Worm (Caenorhabditis elegans) whole organism, L4 larva: ENCODE data around the gene F36H5.10.
A peak's percentile ranks its signal among the peaks of the same experiment; 100 is the strongest.

Source experiments
- D1046.2 ChIP-seq: fragments of 200-800 bp; sonication (Bioruptor generic); IDR thresholded peaks from 2 replicates; pipeline ENCODE4 v1.3.6; 2022; ENCODE audit warnings: missing genetic modification characterization, missing compliant biosample characterization
- F10B5.3 ChIP-seq: sonication (generic microtip); optimal IDR thresholded peaks from 2 replicates; lab custom pipeline; 2016; ENCODE audit warnings: mild to moderate bottlenecking, missing genetic modification characterization, missing compliant biosample characterization
- F44E2.7 ChIP-seq: fragments of 200-800 bp; sonication (Bioruptor generic); IDR thresholded peaks from 2 replicates; pipeline ENCODE4 v2.1.2; 2022; ENCODE audit warnings: missing genetic modification characterization, missing compliant biosample characterization
- F49E8.2 ChIP-seq: sonication (generic microtip); optimal IDR thresholded peaks from 2 replicates; lab custom pipeline; 2016; ENCODE audit warnings: missing compliant biosample characterization, mild to moderate bottlenecking, missing genetic modification characterization, borderline replicate concordance
- T20F7.1 ChIP-seq: fragments of 200-800 bp; sonication (Bioruptor generic); optimal IDR thresholded peaks from 2 replicates; lab custom pipeline; 2018; ENCODE audit warnings: mild to moderate bottlenecking, missing genetic modification characterization, missing compliant biosample characterization
- Y48G9A.11 ChIP-seq: fragments of 200-800 bp; sonication (Bioruptor generic); IDR thresholded peaks from 2 replicates; pipeline ENCODE4 v1.3.6; 2022; ENCODE audit warnings: missing genetic modification reagents, missing genetic modification characterization, missing compliant biosample characterization
- aha-1 ChIP-seq: fragments of 150-350 bp; peaks from one replicate; lab custom pipeline; 2014; ENCODE audit warnings: missing biosample characterization, missing genetic modification characterization
- ama-1 ChIP-seq: fragments of 150-350 bp; optimal IDR thresholded peaks from 2 replicates; lab custom pipeline; 2014; ENCODE audit warnings: inconsistent platforms, mixed read lengths
- attf-4 ChIP-seq: sonication (generic microtip); optimal IDR thresholded peaks from 3 replicates; lab custom pipeline; 2017; ENCODE audit warnings: missing biosample characterization, missing genetic modification characterization
- ceh-44 ChIP-seq: fragments of 200-800 bp; sonication (Bioruptor generic); IDR thresholded peaks from 2 replicates; pipeline ENCODE4 v1.3.6; 2022; ENCODE audit warnings: missing genetic modification reagents, missing genetic modification characterization, missing compliant biosample characterization
- ceh-82 ChIP-seq: sonication (generic microtip); optimal IDR thresholded peaks from 2 replicates; lab custom pipeline; 2017; ENCODE audit warnings: missing biosample characterization, missing genetic modification characterization
- ces-1 ChIP-seq: fragments of 150-350 bp; sonication (generic microtip); optimal IDR thresholded peaks from 4 replicates; lab custom pipeline; 2014; ENCODE audit warnings: missing biosample characterization, missing genetic modification reagents, missing genetic modification characterization
- dmd-6 ChIP-seq: fragments of 200-800 bp; sonication (Bioruptor generic); IDR thresholded peaks from 2 replicates; pipeline ENCODE4 v1.3.6; 2022; ENCODE audit warnings: missing genetic modification reagents, missing genetic modification characterization, missing compliant biosample characterization
- duxl-1 ChIP-seq: sonication (generic microtip); optimal IDR thresholded peaks from 2 replicates; lab custom pipeline; 2016; ENCODE audit warnings: mild to moderate bottlenecking, missing genetic modification characterization, moderate library complexity, missing compliant biosample characterization; ENCODE audit not compliant: poor library complexity
- fkh-10 ChIP-seq: fragments of 150-350 bp; optimal IDR thresholded peaks from 2 replicates; lab custom pipeline; 2014; ENCODE audit warnings: missing biosample characterization, missing genetic modification reagents, missing genetic modification characterization
- fos-1 ChIP-seq: fragments of 150-350 bp; optimal IDR thresholded peaks from 2 replicates; lab custom pipeline; 2014; ENCODE audit warnings: missing biosample characterization, missing genetic modification characterization
- lin-13 ChIP-seq: fragments of 150-350 bp; optimal IDR thresholded peaks from 2 replicates; lab custom pipeline; 2014; ENCODE audit warnings: missing biosample characterization, missing genetic modification reagents, missing genetic modification characterization
- madf-5 ChIP-seq, 2 experiments: fragments of 200-800 bp; sonication (Bioruptor generic); IDR thresholded peaks; 2 replicates each; pipeline ENCODE4 v1.3.6; 2022; ENCODE audit warnings: missing compliant biosample characterization in 2 of 2, missing genetic modification characterization in 2 of 2
- madf-9 ChIP-seq: fragments of 200-800 bp; sonication (Bioruptor generic); conservative IDR thresholded peaks from 2 replicates; pipeline ENCODE4 v1.3.6; 2022; ENCODE audit warnings: missing genetic modification reagents, missing genetic modification characterization, missing compliant biosample characterization
- mep-1 ChIP-seq: fragments of 150-350 bp; sonication (generic microtip); optimal IDR thresholded peaks from 3 replicates; lab custom pipeline; 2014; ENCODE audit warnings: missing biosample characterization, missing genetic modification characterization
- mes-2 ChIP-seq: sonication (generic microtip); optimal IDR thresholded peaks from 2 replicates; lab custom pipeline; 2016; ENCODE audit warnings: missing genotype, mild to moderate bottlenecking, missing genetic modification characterization, missing compliant biosample characterization; ENCODE audit not compliant: poor library complexity, severe bottlenecking
- nhr-28 ChIP-seq: fragments of 150-350 bp; optimal IDR thresholded peaks from 2 replicates; lab custom pipeline; 2014; ENCODE audit warnings: missing biosample characterization, missing genetic modification characterization
- nhr-48 ChIP-seq: sonication (generic microtip); optimal IDR thresholded peaks from 2 replicates; lab custom pipeline; 2016; ENCODE audit warnings: mild to moderate bottlenecking, missing genetic modification characterization, missing compliant biosample characterization
- nhr-6 ChIP-seq: fragments of 150-350 bp; optimal IDR thresholded peaks from 2 replicates; lab custom pipeline; 2014; ENCODE audit warnings: missing biosample characterization, missing genetic modification characterization
- nhr-76 ChIP-seq: fragments of 150-350 bp; optimal IDR thresholded peaks from 2 replicates; lab custom pipeline; 2014; ENCODE audit warnings: missing biosample characterization, missing genetic modification characterization
- rbr-2 ChIP-seq: sonication (generic microtip); optimal IDR thresholded peaks from 2 replicates; lab custom pipeline; 2016; ENCODE audit warnings: missing genotype, missing genetic modification characterization, missing compliant biosample characterization
- unc-130 ChIP-seq: sonication (generic microtip); optimal IDR thresholded peaks from 2 replicates; lab custom pipeline; 2016; ENCODE audit warnings: missing genetic modification reagents, missing genetic modification characterization, missing compliant biosample characterization
- unc-62 ChIP-seq, 3 experiments: fragments of 150-350 bp in 1 of 3; sonication (generic microtip); optimal IDR thresholded peaks in 2 of 3; peaks in 1 of 3; 1 replicate in 1 of 3; 2 replicates in 2 of 3; lab custom pipeline; 2014 to 2017; ENCODE audit warnings: missing biosample characterization in 3 of 3, missing genetic modification characterization in 3 of 3, missing genetic modification reagents in 3 of 3, missing genotype in 1 of 3
- zip-11 ChIP-seq: fragments of 200-800 bp; sonication (Bioruptor generic); IDR thresholded peaks from 2 replicates; pipeline ENCODE4 v1.3.6; 2022; ENCODE audit warnings: missing genetic modification characterization, missing compliant biosample characterization
- ztf-7 ChIP-seq: fragments of 150-350 bp; optimal IDR thresholded peaks from 2 replicates; lab custom pipeline; 2014; ENCODE audit warnings: missing biosample characterization, missing genetic modification characterization

F36H5.10 gene

DNA sequence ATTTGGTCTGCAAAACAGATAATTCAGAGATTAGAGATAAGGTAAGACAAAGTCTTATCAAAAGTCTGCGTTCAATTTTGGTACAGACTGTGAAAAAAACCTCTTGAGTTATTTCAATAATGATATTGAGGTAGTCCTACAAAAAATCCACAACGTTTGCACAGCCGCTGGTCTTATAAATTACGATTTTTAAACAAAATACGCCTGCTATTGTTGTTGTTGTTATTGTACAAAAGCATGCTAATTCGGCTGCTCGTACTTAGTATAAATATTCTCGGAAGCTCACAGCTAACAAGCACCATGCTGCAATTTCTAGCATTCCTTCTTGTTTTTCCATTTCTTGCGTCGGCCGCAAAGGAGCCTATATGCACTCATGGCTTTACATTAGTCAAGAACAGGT lies 12.9 kb upstream of the F36H5.10 start, which contains the start of gene clec-19:
TSS of gene clec-19 (plus strand) at position 301 of the 400 bp plus-strand sequence.
- TF ChIP-seq unc-130 (GFP tag; lab: Kevin White, UChicago) (no peak), attf-4 (tag; lab: Kevin White, UChicago) (no peak), madf-5 (GFP tag; IDR thresholded peaks at IDR 0.05; lab: Robert Waterston, UW) (no peak), ceh-44 (GFP tag; lab: Robert Waterston, UW) (no peak), F44E2.7 (GFP tag; lab: Robert Waterston, UW) (no peak)

- no peak for TF ChIP-seq fos-1 (tag; lab: Kevin White, UChicago)
- TF ChIP-seq lin-13 (GFP tag; lab: Kevin White, UChicago): no peak
- TF ChIP-seq aha-1: peak; percentile 9
- no peak for TF ChIP-seq T20F7.1
Measured at ce11 chrII:1750413-1750812, 6.7 kb upstream of the F36H5.10 start, which contains the start of the genes F36H5.13 and F36H5.8. TSS of gene F36H5.13 (minus strand) at chrII:1750513. TSS of gene F36H5.8 (minus strand) at chrII:1750686.

DNA sequence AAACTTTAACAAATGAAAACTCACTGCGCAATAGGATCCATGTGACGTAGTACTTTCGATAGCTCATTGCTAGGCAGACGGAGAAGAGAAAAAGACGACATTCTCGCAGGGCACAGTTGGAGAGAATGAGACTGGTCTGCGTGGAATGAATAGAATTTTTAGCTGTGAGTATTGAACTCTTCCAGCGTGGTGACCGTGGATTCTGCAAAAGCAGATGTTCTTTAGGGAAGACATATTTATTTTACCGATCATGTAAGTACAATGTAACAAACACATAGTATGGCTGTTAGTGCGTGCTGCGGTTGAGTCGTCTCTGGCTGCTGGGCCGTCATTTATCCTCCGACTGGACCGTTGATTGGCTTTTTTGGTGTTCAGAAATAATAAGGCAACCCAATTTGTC lies 4.1 kb upstream of the F36H5.10 start, which contains the start of gene F36H5.9:
TSS of gene F36H5.9 (minus strand) at position 101 of the 400 bp plus-strand sequence.
- no peak for TF ChIP-seq nhr-28 (tag; lab: Kevin White, UChicago)
- TF ChIP-seq fos-1 (tag; lab: Kevin White, UChicago): no peak

DNA sequence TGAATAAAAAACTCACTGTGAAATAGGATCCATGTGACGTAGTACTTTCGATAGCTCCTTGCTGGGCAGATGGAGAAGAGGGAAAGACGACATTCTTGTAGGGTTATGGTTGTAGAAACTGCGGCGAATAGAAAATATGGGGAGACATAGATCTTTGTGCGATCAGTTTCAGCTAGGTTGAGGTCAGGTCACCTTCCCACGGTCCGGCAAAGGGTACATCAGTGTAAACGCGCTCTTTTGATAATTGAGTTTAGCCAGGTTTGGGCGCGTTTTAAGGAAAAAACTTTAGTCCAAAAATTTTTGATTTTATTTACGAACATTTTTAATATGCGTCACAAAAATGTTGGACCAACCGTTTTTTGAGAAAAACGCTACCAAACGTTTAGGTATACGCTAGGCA lies 1.1 kb upstream of the F36H5.10 start, which contains the start of gene F36H5.17:
TSS of gene F36H5.17 (minus strand) at position 101 of the 400 bp plus-strand sequence.
- TF ChIP-seq ztf-7 (tag; lab: Kevin White, UChicago) (no peak), D1046.2 (no peak), madf-9 (GFP tag; lab: Robert Waterston, UW) (no peak), rbr-2 (tag; lab: Kevin White, UChicago) (no peak), dmd-6 (GFP tag; lab: Robert Waterston, UW) (no peak), F10B5.3 (tag; lab: Kevin White, UChicago) (no peak), fkh-10 (GFP tag; lab: Kevin White, UChicago) (no peak)

- TF ChIP-seq unc-62 (GFP tag; optimal IDR thresholded peaks at IDR 0.05 in 1 of 2; lab: Kevin White, UChicago) (peak in 1 of 2 experiments; percentile 31), unc-62 (tag; optimal IDR thresholded peaks at IDR 0.05; lab: Kevin White, UChicago) (no peak), madf-9 (GFP tag; lab: Robert Waterston, UW) (no peak), ces-1 (GFP tag; lab: Kevin White, UChicago) (no peak)
Measured at ce11 chrII:1756582-1756981, 551 bp upstream of the F36H5.10 start, which contains the start of gene fbxb-53. TSS of gene fbxb-53 (plus strand) at chrII:1756882.

DNA sequence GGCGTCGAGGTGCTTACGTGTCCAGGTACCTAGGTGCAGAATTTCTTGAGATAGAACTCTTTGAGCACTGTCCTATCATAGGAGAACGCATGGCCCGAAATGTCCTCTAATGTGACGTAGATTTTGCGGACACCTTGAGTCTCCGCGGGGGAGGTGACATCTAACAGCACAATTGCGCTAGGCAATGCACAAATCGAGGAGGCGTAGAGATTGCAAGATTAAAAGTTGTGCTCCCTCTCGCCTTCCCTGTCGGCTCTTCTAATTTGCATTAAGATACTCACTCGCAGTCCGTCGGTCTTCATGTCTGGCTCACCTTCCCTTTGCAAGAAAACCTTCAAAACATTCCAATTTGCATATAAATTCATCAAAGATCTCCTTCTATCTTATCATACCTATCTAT lies 2.5 kb downstream of the F36H5.10 start, which contains the start of gene F36H5.18:
TSS of gene F36H5.18 (plus strand) at position 301 of the 400 bp plus-strand sequence.
- TF ChIP-seq mep-1 (tag; lab: Kevin White, UChicago): no peak
- TF ChIP-seq ceh-82 (tag; lab: Kevin White, UChicago): no peak
- no peak for TF ChIP-seq F49E8.2
- no peak for TF ChIP-seq D1046.2
- TF ChIP-seq fkh-10 (GFP tag; lab: Kevin White, UChicago): no peak
- TF ChIP-seq nhr-6: no peak
- TF ChIP-seq duxl-1 (tag; lab: Kevin White, UChicago): no peak
- no peak for TF ChIP-seq nhr-76 (tag; lab: Kevin White, UChicago)
- TF ChIP-seq Y48G9A.11 (GFP tag; lab: Robert Waterston, UW): no peak
- TF ChIP-seq zip-11 (GFP tag; lab: Robert Waterston, UW): no peak
- no peak for TF ChIP-seq ama-1
- TF ChIP-seq mes-2 (tag; lab: Kevin White, UChicago): no peak
- TF ChIP-seq nhr-48 (tag; lab: Kevin White, UChicago): no peak
